Worm (Caenorhabditis elegans) whole organism, L4 larva: ENCODE measurements around the gene F09C8.1.
A peak's percentile ranks its signal among the peaks of the same experiment; 100 is the strongest.
"Not testable (repeated sequence)": the region's sequence is repeated elsewhere in the genome, so short reads cannot be mapped to it uniquely, and the experiment has no call there.

Experiments
- F26F4.8 ChIP-seq: fragments of 200-800 bp; sonication (Bioruptor generic); conservative IDR thresholded peaks from 2 replicates; pipeline ENCODE4 v1.3.6; 2022; ENCODE audit warnings: missing genetic modification characterization, missing compliant biosample characterization
- F49E8.2 ChIP-seq: sonication (generic microtip); optimal IDR thresholded peaks from 2 replicates; lab custom pipeline; 2016; ENCODE audit warnings: missing compliant biosample characterization, mild to moderate bottlenecking, missing genetic modification characterization, borderline replicate concordance
- T20F7.1 ChIP-seq: fragments of 200-800 bp; sonication (Bioruptor generic); optimal IDR thresholded peaks from 2 replicates; lab custom pipeline; 2018; ENCODE audit warnings: mild to moderate bottlenecking, missing genetic modification characterization, missing compliant biosample characterization
- Y48G9A.11 ChIP-seq: fragments of 200-800 bp; sonication (Bioruptor generic); IDR thresholded peaks from 2 replicates; pipeline ENCODE4 v1.3.6; 2022; ENCODE audit warnings: missing genetic modification reagents, missing genetic modification characterization, missing compliant biosample characterization
- Y5F2A.4 ChIP-seq: fragments of 200-800 bp; sonication (Bioruptor generic); optimal IDR thresholded peaks from 2 replicates; lab custom pipeline; 2018; ENCODE audit warnings: mild to moderate bottlenecking, missing genetic modification characterization, missing compliant biosample characterization
- ZK546.5 ChIP-seq, 2 experiments: sonication (generic microtip); optimal IDR thresholded peaks; 2 replicates each; lab custom pipeline; 2017; ENCODE audit warnings: missing biosample characterization in 2 of 2, missing genetic modification characterization in 2 of 2
- aly-2 ChIP-seq: sonication (generic microtip); optimal IDR thresholded peaks from 2 replicates; lab custom pipeline; 2018; ENCODE audit warnings: missing biosample characterization, missing genetic modification characterization
- ceh-20 ChIP-seq: fragments of 200-800 bp; sonication (Bioruptor generic); IDR thresholded peaks from 2 replicates; pipeline ENCODE4 v1.3.6; 2022; ENCODE audit warnings: missing genetic modification reagents, missing genetic modification characterization, missing compliant biosample characterization
- ceh-28 ChIP-seq: fragments of 150-350 bp; optimal IDR thresholded peaks from 2 replicates; lab custom pipeline; 2014; ENCODE audit warnings: missing biosample characterization, missing genetic modification reagents, missing genetic modification characterization
- ceh-62 ChIP-seq: sonication (generic microtip); optimal IDR thresholded peaks from 2 replicates; lab custom pipeline; 2017; ENCODE audit warnings: missing biosample characterization, missing genetic modification characterization
- daf-16 ChIP-seq, 3 experiments: sonication (generic microtip); optimal IDR thresholded peaks; 2 replicates each; lab custom pipeline; 2016 to 2017; ENCODE audit warnings: missing genetic modification characterization in 3 of 3, missing genetic modification reagents in 3 of 3, mild to moderate bottlenecking in 2 of 3, missing compliant biosample characterization in 2 of 3, missing biosample characterization in 1 of 3, moderate library complexity in 1 of 3
- daf-8 ChIP-seq: fragments of 200-800 bp; sonication (Bioruptor generic); IDR thresholded peaks from 2 replicates; pipeline ENCODE4 v1.3.6; 2022; ENCODE audit warnings: missing genetic modification characterization, missing compliant biosample characterization
- dmd-6 ChIP-seq: fragments of 200-800 bp; sonication (Bioruptor generic); IDR thresholded peaks from 2 replicates; pipeline ENCODE4 v1.3.6; 2022; ENCODE audit warnings: missing genetic modification reagents, missing genetic modification characterization, missing compliant biosample characterization
- dve-1 ChIP-seq: sonication (generic microtip); optimal IDR thresholded peaks from 2 replicates; lab custom pipeline; 2017; ENCODE audit warnings: antibody characterized with exemption, mild to moderate bottlenecking, missing genetic modification characterization, missing compliant biosample characterization; ENCODE audit not compliant: insufficient read depth
- egl-27 ChIP-seq: sonication (generic microtip); optimal IDR thresholded peaks from 3 replicates; lab custom pipeline; 2017; ENCODE audit warnings: missing biosample characterization, missing genetic modification reagents, missing genetic modification characterization
- egl-43 ChIP-seq: fragments of 200-800 bp; sonication (Bioruptor generic); IDR thresholded peaks from 2 replicates; pipeline ENCODE4 v1.3.6; 2022; ENCODE audit warnings: missing genetic modification reagents, missing genetic modification characterization, missing compliant biosample characterization
- hlh-11 ChIP-seq: fragments of 200-800 bp; sonication (Bioruptor generic); optimal IDR thresholded peaks from 2 replicates; lab custom pipeline; 2018; ENCODE audit warnings: mild to moderate bottlenecking, missing genetic modification characterization, missing compliant biosample characterization
- hlh-30 ChIP-seq: sonication (generic microtip); optimal IDR thresholded peaks from 2 replicates; lab custom pipeline; 2017; ENCODE audit warnings: antibody characterized with exemption, mild to moderate bottlenecking, missing genetic modification characterization, missing compliant biosample characterization; ENCODE audit not compliant: insufficient read depth
- hmg-1.1 ChIP-seq: fragments of 200-800 bp; sonication (Bioruptor generic); IDR thresholded peaks from 2 replicates; pipeline ENCODE4 v1.3.6; 2022; ENCODE audit warnings: missing genetic modification reagents, missing genetic modification characterization, missing compliant biosample characterization
- lim-7 ChIP-seq: fragments of 200-800 bp; sonication (Bioruptor generic); IDR thresholded peaks from 2 replicates; pipeline ENCODE4 v1.3.6; 2022; ENCODE audit warnings: missing genetic modification characterization, missing compliant biosample characterization
- lin-1 ChIP-seq: fragments of 200-800 bp; sonication (Bioruptor generic); IDR thresholded peaks from 2 replicates; pipeline ENCODE4 v1.3.6; 2022; ENCODE audit warnings: missing genetic modification reagents, missing genetic modification characterization, missing compliant biosample characterization
- lin-15B ChIP-seq: fragments of 150-350 bp; sonication (generic microtip); optimal IDR thresholded peaks from 3 replicates; lab custom pipeline; 2014; ENCODE audit warnings: missing biosample characterization, missing genetic modification characterization
- madf-5 ChIP-seq, 2 experiments: fragments of 200-800 bp; sonication (Bioruptor generic); IDR thresholded peaks; 2 replicates each; pipeline ENCODE4 v1.3.6; 2022; ENCODE audit warnings: missing compliant biosample characterization in 2 of 2, missing genetic modification characterization in 2 of 2
- madf-9 ChIP-seq: fragments of 200-800 bp; sonication (Bioruptor generic); conservative IDR thresholded peaks from 2 replicates; pipeline ENCODE4 v1.3.6; 2022; ENCODE audit warnings: missing genetic modification reagents, missing genetic modification characterization, missing compliant biosample characterization
- mdl-1 ChIP-seq, 2 experiments: fragments of 150-350 bp in 1 of 2; sonication (generic microtip) in 1 of 2; optimal IDR thresholded peaks; 2 replicates each; lab custom pipeline; 2014 to 2017; ENCODE audit warnings: missing biosample characterization in 2 of 2, missing genetic modification characterization in 2 of 2
- mdt-29 ChIP-seq: fragments of 200-800 bp; sonication (Bioruptor generic); IDR thresholded peaks from 2 replicates; pipeline ENCODE4 v1.3.6; 2022; ENCODE audit warnings: missing genetic modification reagents, missing genetic modification characterization, missing compliant biosample characterization
- mep-1 ChIP-seq: fragments of 150-350 bp; sonication (generic microtip); optimal IDR thresholded peaks from 3 replicates; lab custom pipeline; 2014; ENCODE audit warnings: missing biosample characterization, missing genetic modification characterization
- mes-2 ChIP-seq: sonication (generic microtip); optimal IDR thresholded peaks from 2 replicates; lab custom pipeline; 2016; ENCODE audit warnings: missing genotype, mild to moderate bottlenecking, missing genetic modification characterization, missing compliant biosample characterization; ENCODE audit not compliant: poor library complexity, severe bottlenecking
- mxl-3 ChIP-seq: fragments of 200-800 bp; sonication (Bioruptor generic); optimal IDR thresholded peaks from 2 replicates; lab custom pipeline; 2018; ENCODE audit warnings: mild to moderate bottlenecking, missing genetic modification characterization, missing compliant biosample characterization
- nhr-28 ChIP-seq: fragments of 150-350 bp; optimal IDR thresholded peaks from 2 replicates; lab custom pipeline; 2014; ENCODE audit warnings: missing biosample characterization, missing genetic modification characterization
- nhr-77 ChIP-seq: fragments of 150-350 bp; optimal IDR thresholded peaks from 2 replicates; lab custom pipeline; 2014; ENCODE audit warnings: missing biosample characterization, missing genetic modification characterization
- pha-4 ChIP-seq, 2 experiments: fragments of 150-350 bp in 1 of 2; fragments of 200-800 bp in 1 of 2; sonication (Bioruptor generic) in 1 of 2; IDR thresholded peaks in 1 of 2; optimal IDR thresholded peaks in 1 of 2; 2 replicates each; pipeline versions ENCODE4 v1.3.6 to Lab custom; 2014 to 2022; ENCODE audit warnings: missing genetic modification characterization in 2 of 2, missing genetic modification reagents in 2 of 2, missing biosample characterization in 1 of 2, missing compliant biosample characterization in 1 of 2
- pqm-1 ChIP-seq: sonication (generic microtip); optimal IDR thresholded peaks from 2 replicates; lab custom pipeline; 2017; ENCODE audit warnings: missing biosample characterization, missing genetic modification characterization
- set-16 ChIP-seq: fragments of 200-800 bp; sonication (Bioruptor generic); IDR thresholded peaks from 2 replicates; pipeline ENCODE4 v1.3.6; 2022; ENCODE audit warnings: missing genetic modification reagents, missing genetic modification characterization, missing compliant biosample characterization
- snpc-1.2 ChIP-seq: fragments of 200-800 bp; sonication (Bioruptor generic); IDR thresholded peaks from 2 replicates; pipeline ENCODE4 v1.3.6; 2022; ENCODE audit warnings: missing genetic modification reagents, missing genetic modification characterization, missing compliant biosample characterization
- tag-97 ChIP-seq: fragments of 200-800 bp; sonication (Bioruptor generic); IDR thresholded peaks from 2 replicates; pipeline ENCODE4 v1.3.6; 2022; ENCODE audit warnings: missing genetic modification characterization, missing compliant biosample characterization
- tra-1 ChIP-seq: fragments of 200-800 bp; sonication (Bioruptor generic); IDR thresholded peaks from 2 replicates; pipeline ENCODE4 v1.3.6; 2022; ENCODE audit warnings: missing genetic modification reagents, missing genetic modification characterization, missing compliant biosample characterization
- unc-62 ChIP-seq, 3 experiments: fragments of 150-350 bp in 1 of 3; sonication (generic microtip); optimal IDR thresholded peaks in 2 of 3; peaks in 1 of 3; 1 replicate in 1 of 3; 2 replicates in 2 of 3; lab custom pipeline; 2014 to 2017; ENCODE audit warnings: missing biosample characterization in 3 of 3, missing genetic modification characterization in 3 of 3, missing genetic modification reagents in 3 of 3, missing genotype in 1 of 3
- zip-2 ChIP-seq: fragments of 150-350 bp; optimal IDR thresholded peaks from 2 replicates; lab custom pipeline; 2014; ENCODE audit warnings: missing biosample characterization, missing genetic modification characterization

The F09C8.1 gene

DNA sequence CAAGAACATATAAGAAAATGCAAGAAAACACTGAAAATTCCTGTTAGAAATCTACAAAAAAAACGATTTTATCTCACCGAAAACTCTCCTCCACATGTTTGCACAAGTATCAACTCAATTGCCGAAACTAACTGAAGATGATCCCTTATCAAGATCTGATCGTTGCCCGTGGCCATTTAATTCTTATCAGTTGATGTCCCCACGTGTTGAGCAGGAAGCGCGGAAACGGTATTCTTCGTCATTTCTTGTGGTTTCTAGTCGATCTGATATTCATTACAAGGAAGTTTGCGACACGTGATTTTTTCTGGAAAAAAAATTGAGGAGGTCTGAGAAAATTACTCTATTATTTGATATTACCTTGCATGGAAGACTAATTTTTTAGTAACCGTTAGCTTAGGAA, at the start of gene F09C8.1:
F09C8.1 (minus strand) TSS at position 123 of the 400 bp plus-strand sequence.
- TF ChIP-seq lin-15B (tag; lab: Kevin White, UChicago) = no peak
- TF ChIP-seq daf-16 (GFP tag; optimal IDR thresholded peaks at IDR 0.05; lab: Kevin White, UChicago) = no peak
- TF ChIP-seq daf-16 (tag; optimal IDR thresholded peaks at IDR 0.05; lab: Kevin White, UChicago) = peak; percentile 43
- TF ChIP-seq mdl-1 (tag; optimal IDR thresholded peaks at IDR 0.05; lab: Kevin White, UChicago) = peak in 1 of 2 experiments; percentile 86
- TF ChIP-seq lim-7 = no peak
- TF ChIP-seq zip-2 = no peak
- TF ChIP-seq Y48G9A.11 = no peak
- no peak for TF ChIP-seq F26F4.8 (GFP tag; lab: Robert Waterston, UW)
- no peak for TF ChIP-seq tag-97 (GFP tag; lab: Robert Waterston, UW)
- TF ChIP-seq mep-1 (tag; lab: Kevin White, UChicago) = no peak
- TF ChIP-seq mxl-3 (GFP tag; lab: Kevin White, UChicago) = peak; percentile 84
- no peak for TF ChIP-seq egl-27 (tag; lab: Kevin White, UChicago)
- TF ChIP-seq tra-1 (GFP tag; lab: Robert Waterston, UW) = no peak
- peak; percentile 75 for TF ChIP-seq dve-1
- no peak for TF ChIP-seq hmg-1.1
- no peak for TF ChIP-seq T20F7.1
- TF ChIP-seq pqm-1 = peak; percentile 59
- 0 out of 2 replicates have a peak, but pooled peaks have one; percentile 34 for TF ChIP-seq lin-1 (GFP tag; lab: Robert Waterston, UW)
- no peak for TF ChIP-seq mes-2
- TF ChIP-seq hlh-30 (tag; lab: Kevin White, UChicago) = peak; percentile 23
- peak; percentile 51 for TF ChIP-seq hlh-11 (tag; lab: Kevin White, UChicago)
- TF ChIP-seq snpc-1.2 (GFP tag; lab: Robert Waterston, UW) = no peak
- TF ChIP-seq set-16 (GFP tag; lab: Robert Waterston, UW) = no peak
- TF ChIP-seq pha-4 (GFP tag; IDR thresholded peaks at IDR 0.05; lab: Robert Waterston, UW) = no peak
- TF ChIP-seq pha-4 (tag; optimal IDR thresholded peaks at IDR 0.05; lab: Kevin White, UChicago) = no peak
- peak; percentile 92 for TF ChIP-seq dmd-6 (GFP tag; lab: Robert Waterston, UW)
- TF ChIP-seq unc-62 (GFP tag; optimal IDR thresholded peaks at IDR 0.05 in 1 of 2; lab: Kevin White, UChicago) = peak in 1 of 2 experiments; percentile 2
- TF ChIP-seq unc-62 (tag; optimal IDR thresholded peaks at IDR 0.05; lab: Kevin White, UChicago) = no peak
- TF ChIP-seq nhr-77 (tag; lab: Kevin White, UChicago) = peak; percentile 86
- no peak for TF ChIP-seq F49E8.2 (tag; lab: Kevin White, UChicago)
- TF ChIP-seq daf-8 = no peak
- no peak for TF ChIP-seq mdt-29 (GFP tag; lab: Robert Waterston, UW)
- no peak for TF ChIP-seq ceh-20
- no peak for TF ChIP-seq madf-5 (GFP tag; IDR thresholded peaks at IDR 0.05; lab: Robert Waterston, UW)
- TF ChIP-seq aly-2 = no peak
- TF ChIP-seq ZK546.5 (tag; optimal IDR thresholded peaks at IDR 0.05; lab: Kevin White, UChicago) = no peak
- TF ChIP-seq nhr-28 (tag; lab: Kevin White, UChicago) = peak; percentile 73
- TF ChIP-seq ceh-62 (tag; lab: Kevin White, UChicago) = no peak
- no peak for TF ChIP-seq Y5F2A.4 (GFP tag; lab: Kevin White, UChicago)

DNA sequence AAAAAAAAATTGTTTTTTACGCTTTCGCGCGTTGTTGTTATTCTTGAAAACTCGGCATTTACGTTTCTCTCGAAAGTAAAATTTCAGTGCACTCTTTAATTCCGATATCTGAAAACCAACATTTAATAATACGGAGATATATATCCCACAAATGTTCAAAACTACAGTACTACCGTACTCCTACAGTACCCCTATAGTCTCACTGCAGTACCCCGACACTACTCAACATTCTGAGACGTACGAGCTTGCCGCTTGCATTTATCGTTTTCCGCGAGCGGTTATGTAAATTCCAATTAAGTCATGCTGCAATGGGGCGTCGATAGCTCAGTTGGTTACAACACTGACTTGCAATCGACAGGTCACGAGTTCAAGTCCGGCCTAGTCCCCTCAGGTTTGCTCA, 49.7 kb upstream of the F09C8.1 start, which contains the start of gene F23A7.8:
F23A7.8 (plus strand) TSS at position 301 of the 400 bp plus-strand sequence.
- TF ChIP-seq madf-9 (GFP tag; lab: Robert Waterston, UW); ceh-28 (tag; lab: Kevin White, UChicago); egl-43: not testable (repeated sequence)
